Fruit fly (Drosophila melanogaster) S2 (cell line): Measurements from ENCODE around the gene CG31086.

Source experiments
- CG8478 ChIP-seq: fragments of >200 bp; optimal IDR thresholded peaks from 2 replicates; lab custom pipeline; 2018
- CTCF ChIP-seq, 2 experiments: fragments of >200 bp; optimal IDR thresholded peaks; 2 replicates each; lab custom pipeline; 2018

Gene CG31086

DNA sequence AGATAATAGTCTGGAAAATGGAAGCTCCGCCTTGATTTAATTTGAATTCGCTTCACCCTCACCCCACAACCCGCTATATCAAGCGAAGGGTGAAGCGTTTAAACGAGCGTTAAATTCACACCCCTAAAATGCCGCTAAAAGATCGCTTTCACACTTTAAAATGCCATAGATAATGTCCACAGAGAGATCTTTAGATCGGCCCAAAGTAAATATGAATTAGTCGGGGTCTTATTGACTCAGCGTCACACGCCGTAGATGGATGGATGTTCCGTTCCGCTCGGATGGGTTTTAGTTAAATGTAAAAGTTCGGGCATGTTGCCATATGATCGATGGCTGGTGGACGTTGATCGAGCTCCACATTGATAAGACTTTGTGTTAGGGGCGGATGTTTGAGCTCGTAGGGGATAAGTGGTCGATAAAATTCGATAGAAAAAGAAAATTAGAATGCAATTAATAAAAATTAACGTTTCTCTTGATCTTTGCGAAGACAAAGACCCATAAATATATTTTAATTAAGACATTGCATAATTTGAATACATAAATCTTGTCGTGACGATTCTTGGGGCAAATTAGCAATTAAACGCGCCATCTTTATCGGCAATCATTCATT, 43.1 kb downstream of the CG31086 start:
- TF ChIP-seq CTCF (optimal IDR thresholded peaks at IDR 0.05; lab: Kevin White, UChicago) = no peak
- TF ChIP-seq CG8478 = no peak

DNA sequence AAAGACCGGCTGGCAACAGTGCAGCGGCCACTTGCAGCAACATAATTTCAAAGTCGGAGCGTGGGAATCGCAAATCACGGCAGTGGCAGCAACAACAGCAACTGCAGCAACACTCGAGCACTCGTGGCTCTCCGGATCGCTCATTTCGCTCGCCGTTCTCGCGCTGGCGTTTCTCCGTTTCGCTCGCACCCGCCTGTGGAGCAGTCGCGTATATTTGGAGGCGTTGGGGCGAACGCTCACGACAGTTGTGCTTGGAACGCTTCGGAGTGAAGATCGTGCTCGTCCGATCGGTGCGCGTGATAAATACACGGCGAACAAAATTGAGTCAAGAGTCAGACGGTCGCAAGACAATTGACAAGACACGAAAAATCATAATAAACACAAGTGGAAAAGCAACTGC, 45.0 kb downstream of the CG31086 start, which contains the start of gene CG12290:
CG12290 (plus strand) TSS at position 233 of the 400 bp plus-strand sequence.
- TF ChIP-seq CTCF (optimal IDR thresholded peaks at IDR 0.05; lab: Kevin White, UChicago) = no peak
- no peak for TF ChIP-seq CG8478

DNA sequence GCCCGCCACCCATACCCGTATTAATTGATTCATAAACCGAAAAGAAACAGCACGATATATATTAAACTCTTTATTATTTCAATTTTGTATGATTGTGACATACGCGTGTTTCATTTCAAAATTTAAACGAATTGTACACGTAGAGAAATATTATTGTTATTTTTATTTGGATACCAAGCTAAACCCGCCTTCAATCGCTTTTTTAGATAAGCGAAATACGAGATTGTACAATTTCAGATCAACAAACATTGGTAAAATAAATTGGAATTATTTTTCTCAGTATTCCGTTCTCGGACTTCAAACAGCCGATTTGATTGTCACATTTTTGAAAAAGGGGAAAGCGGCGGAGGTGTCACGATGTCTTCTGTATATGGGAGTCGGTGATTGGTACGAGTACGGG, 50.0 kb downstream of the CG31086 start:
- TF ChIP-seq CTCF (optimal IDR thresholded peaks at IDR 0.05; lab: Kevin White, UChicago) (no peak), CG8478 (no peak)
